Worm (Caenorhabditis elegans) whole organism, L4 larva: ENCODE results near the gene wdr-60.
A peak's percentile ranks its signal among the peaks of the same experiment; 100 is the strongest.

Experiments
- F26F4.8 ChIP-seq: fragments of 200-800 bp; sonication (Bioruptor generic); conservative IDR thresholded peaks from 2 replicates; pipeline ENCODE4 v1.3.6; 2022; ENCODE audit warnings: missing genetic modification characterization, missing compliant biosample characterization
- R02D3.7 ChIP-seq: fragments of 150-350 bp; sonication (generic microtip); optimal IDR thresholded peaks from 3 replicates; lab custom pipeline; 2014; ENCODE audit warnings: missing biosample characterization, missing genetic modification characterization
- Y5F2A.4 ChIP-seq: fragments of 200-800 bp; sonication (Bioruptor generic); optimal IDR thresholded peaks from 2 replicates; lab custom pipeline; 2018; ENCODE audit warnings: mild to moderate bottlenecking, missing genetic modification characterization, missing compliant biosample characterization
- Y75B8A.6 ChIP-seq: fragments of 200-800 bp; sonication (Bioruptor generic); IDR thresholded peaks from 2 replicates; pipeline ENCODE4 v1.3.6; 2022; ENCODE audit warnings: missing genetic modification reagents, missing genetic modification characterization, missing compliant biosample characterization
- ZK546.5 ChIP-seq, 2 experiments: sonication (generic microtip); optimal IDR thresholded peaks; 2 replicates each; lab custom pipeline; 2017; ENCODE audit warnings: missing biosample characterization in 2 of 2, missing genetic modification characterization in 2 of 2
- aly-2 ChIP-seq: sonication (generic microtip); optimal IDR thresholded peaks from 2 replicates; lab custom pipeline; 2018; ENCODE audit warnings: missing biosample characterization, missing genetic modification characterization
- ceh-20 ChIP-seq: fragments of 200-800 bp; sonication (Bioruptor generic); IDR thresholded peaks from 2 replicates; pipeline ENCODE4 v1.3.6; 2022; ENCODE audit warnings: missing genetic modification reagents, missing genetic modification characterization, missing compliant biosample characterization
- ceh-28 ChIP-seq: fragments of 150-350 bp; optimal IDR thresholded peaks from 2 replicates; lab custom pipeline; 2014; ENCODE audit warnings: missing biosample characterization, missing genetic modification reagents, missing genetic modification characterization
- ceh-32 ChIP-seq: sonication (generic microtip); optimal IDR thresholded peaks from 2 replicates; lab custom pipeline; 2016; ENCODE audit warnings: mild to moderate bottlenecking, missing genetic modification characterization, missing compliant biosample characterization; ENCODE audit not compliant: poor library complexity
- ceh-44 ChIP-seq: fragments of 200-800 bp; sonication (Bioruptor generic); IDR thresholded peaks from 2 replicates; pipeline ENCODE4 v1.3.6; 2022; ENCODE audit warnings: missing genetic modification reagents, missing genetic modification characterization, missing compliant biosample characterization
- ceh-62 ChIP-seq: sonication (generic microtip); optimal IDR thresholded peaks from 2 replicates; lab custom pipeline; 2017; ENCODE audit warnings: missing biosample characterization, missing genetic modification characterization
- ceh-82 ChIP-seq: sonication (generic microtip); optimal IDR thresholded peaks from 2 replicates; lab custom pipeline; 2017; ENCODE audit warnings: missing biosample characterization, missing genetic modification characterization
- ctbp-1 ChIP-seq: fragments of 200-800 bp; sonication (Bioruptor generic); IDR thresholded peaks from 2 replicates; pipeline ENCODE4 v1.3.6; 2022; ENCODE audit warnings: missing genetic modification reagents, missing genetic modification characterization, missing compliant biosample characterization
- daf-16 ChIP-seq, 3 experiments: sonication (generic microtip); optimal IDR thresholded peaks; 2 replicates each; lab custom pipeline; 2016 to 2017; ENCODE audit warnings: missing genetic modification characterization in 3 of 3, missing genetic modification reagents in 3 of 3, mild to moderate bottlenecking in 2 of 3, missing compliant biosample characterization in 2 of 3, missing biosample characterization in 1 of 3, moderate library complexity in 1 of 3
- daf-19 ChIP-seq: fragments of 200-800 bp; sonication (Bioruptor generic); conservative IDR thresholded peaks from 2 replicates; pipeline ENCODE4 v1.3.6; 2022; ENCODE audit warnings: missing genetic modification characterization, missing compliant biosample characterization
- daf-8 ChIP-seq: fragments of 200-800 bp; sonication (Bioruptor generic); IDR thresholded peaks from 2 replicates; pipeline ENCODE4 v1.3.6; 2022; ENCODE audit warnings: missing genetic modification characterization, missing compliant biosample characterization
- dpl-1 ChIP-seq: fragments of 150-350 bp; optimal IDR thresholded peaks from 2 replicates; lab custom pipeline; 2014; ENCODE audit warnings: missing biosample characterization, missing genetic modification reagents, missing genetic modification characterization
- dve-1 ChIP-seq: sonication (generic microtip); optimal IDR thresholded peaks from 2 replicates; lab custom pipeline; 2017; ENCODE audit warnings: antibody characterized with exemption, mild to moderate bottlenecking, missing genetic modification characterization, missing compliant biosample characterization; ENCODE audit not compliant: insufficient read depth
- egl-27 ChIP-seq: sonication (generic microtip); optimal IDR thresholded peaks from 3 replicates; lab custom pipeline; 2017; ENCODE audit warnings: missing biosample characterization, missing genetic modification reagents, missing genetic modification characterization
- fkh-10 ChIP-seq: fragments of 150-350 bp; optimal IDR thresholded peaks from 2 replicates; lab custom pipeline; 2014; ENCODE audit warnings: missing biosample characterization, missing genetic modification reagents, missing genetic modification characterization
- gei-8 ChIP-seq: fragments of 200-800 bp; sonication (Bioruptor generic); optimal IDR thresholded peaks from 2 replicates; lab custom pipeline; 2018; ENCODE audit warnings: mild to moderate bottlenecking, missing genetic modification characterization, missing compliant biosample characterization
- hif-1 ChIP-seq, 2 experiments: sonication (generic microtip); optimal IDR thresholded peaks; 2 replicates each; lab custom pipeline; 2016 to 2017; ENCODE audit warnings: missing compliant biosample characterization in 2 of 2, missing genetic modification characterization in 2 of 2, missing genetic modification reagents in 2 of 2, missing genotype in 2 of 2, mild to moderate bottlenecking in 1 of 2
- hlh-11 ChIP-seq: fragments of 200-800 bp; sonication (Bioruptor generic); optimal IDR thresholded peaks from 2 replicates; lab custom pipeline; 2018; ENCODE audit warnings: mild to moderate bottlenecking, missing genetic modification characterization, missing compliant biosample characterization
- hlh-30 ChIP-seq: sonication (generic microtip); optimal IDR thresholded peaks from 2 replicates; lab custom pipeline; 2017; ENCODE audit warnings: antibody characterized with exemption, mild to moderate bottlenecking, missing genetic modification characterization, missing compliant biosample characterization; ENCODE audit not compliant: insufficient read depth
- jun-1 ChIP-seq: fragments of 150-350 bp; optimal IDR thresholded peaks from 2 replicates; lab custom pipeline; 2014; ENCODE audit warnings: missing biosample characterization, missing genetic modification reagents, missing genetic modification characterization
- lin-13 ChIP-seq: fragments of 150-350 bp; optimal IDR thresholded peaks from 2 replicates; lab custom pipeline; 2014; ENCODE audit warnings: missing biosample characterization, missing genetic modification reagents, missing genetic modification characterization
- lin-38 ChIP-seq: fragments of 200-800 bp; sonication (Bioruptor generic); IDR thresholded peaks from 2 replicates; pipeline ENCODE4 v1.3.6; 2022; ENCODE audit warnings: missing genetic modification reagents, missing genetic modification characterization, missing compliant biosample characterization
- madf-5 ChIP-seq, 2 experiments: fragments of 200-800 bp; sonication (Bioruptor generic); IDR thresholded peaks; 2 replicates each; pipeline ENCODE4 v1.3.6; 2022; ENCODE audit warnings: missing compliant biosample characterization in 2 of 2, missing genetic modification characterization in 2 of 2
- mdl-1 ChIP-seq, 2 experiments: fragments of 150-350 bp in 1 of 2; sonication (generic microtip) in 1 of 2; optimal IDR thresholded peaks; 2 replicates each; lab custom pipeline; 2014 to 2017; ENCODE audit warnings: missing biosample characterization in 2 of 2, missing genetic modification characterization in 2 of 2
- mdt-29 ChIP-seq: fragments of 200-800 bp; sonication (Bioruptor generic); IDR thresholded peaks from 2 replicates; pipeline ENCODE4 v1.3.6; 2022; ENCODE audit warnings: missing genetic modification reagents, missing genetic modification characterization, missing compliant biosample characterization
- mxl-2 ChIP-seq: fragments of 200-800 bp; sonication (Bioruptor generic); conservative IDR thresholded peaks from 2 replicates; pipeline ENCODE4 v1.3.6; 2022; ENCODE audit warnings: missing genetic modification reagents, missing genetic modification characterization, missing compliant biosample characterization
- mxl-3 ChIP-seq: fragments of 200-800 bp; sonication (Bioruptor generic); optimal IDR thresholded peaks from 2 replicates; lab custom pipeline; 2018; ENCODE audit warnings: mild to moderate bottlenecking, missing genetic modification characterization, missing compliant biosample characterization
- nhr-10 ChIP-seq: fragments of 150-350 bp; optimal IDR thresholded peaks from 2 replicates; lab custom pipeline; 2014; ENCODE audit warnings: missing biosample characterization, missing genetic modification characterization
- nhr-11 ChIP-seq: fragments of 150-350 bp; optimal IDR thresholded peaks from 2 replicates; lab custom pipeline; 2014; ENCODE audit warnings: missing biosample characterization, missing genetic modification characterization
- nhr-25 ChIP-seq: sonication (generic microtip); optimal IDR thresholded peaks from 2 replicates; lab custom pipeline; 2017; ENCODE audit warnings: missing genetic modification characterization, mild to moderate bottlenecking, missing compliant biosample characterization, antibody characterized with exemption, moderate library complexity, borderline replicate concordance; ENCODE audit not compliant: insufficient read depth
- nhr-41 ChIP-seq: fragments of 200-800 bp; sonication (Bioruptor generic); IDR thresholded peaks from 2 replicates; pipeline ENCODE4 v1.3.6; 2022; ENCODE audit warnings: missing genetic modification reagents, missing genetic modification characterization, missing compliant biosample characterization
- nhr-48 ChIP-seq: sonication (generic microtip); optimal IDR thresholded peaks from 2 replicates; lab custom pipeline; 2016; ENCODE audit warnings: mild to moderate bottlenecking, missing genetic modification characterization, missing compliant biosample characterization
- nhr-6 ChIP-seq: fragments of 150-350 bp; optimal IDR thresholded peaks from 2 replicates; lab custom pipeline; 2014; ENCODE audit warnings: missing biosample characterization, missing genetic modification characterization
- sdz-12 ChIP-seq: fragments of 200-800 bp; sonication (Bioruptor generic); optimal IDR thresholded peaks from 2 replicates; lab custom pipeline; 2018; ENCODE audit warnings: mild to moderate bottlenecking, missing genetic modification characterization, missing compliant biosample characterization
- set-16 ChIP-seq: fragments of 200-800 bp; sonication (Bioruptor generic); IDR thresholded peaks from 2 replicates; pipeline ENCODE4 v1.3.6; 2022; ENCODE audit warnings: missing genetic modification reagents, missing genetic modification characterization, missing compliant biosample characterization
- tra-1 ChIP-seq: fragments of 200-800 bp; sonication (Bioruptor generic); IDR thresholded peaks from 2 replicates; pipeline ENCODE4 v1.3.6; 2022; ENCODE audit warnings: missing genetic modification reagents, missing genetic modification characterization, missing compliant biosample characterization
- unc-130 ChIP-seq: sonication (generic microtip); optimal IDR thresholded peaks from 2 replicates; lab custom pipeline; 2016; ENCODE audit warnings: missing genetic modification reagents, missing genetic modification characterization, missing compliant biosample characterization
- unc-39 ChIP-seq: sonication (generic microtip); optimal IDR thresholded peaks from 2 replicates; lab custom pipeline; 2017; ENCODE audit warnings: missing biosample characterization, missing genetic modification characterization
- vab-7 ChIP-seq: fragments of 200-800 bp; sonication (Bioruptor generic); IDR thresholded peaks from 2 replicates; pipeline ENCODE4 v1.3.6; 2022; ENCODE audit warnings: missing genetic modification reagents, missing genetic modification characterization, missing compliant biosample characterization
- zfp-2 ChIP-seq: sonication (generic microtip); optimal IDR thresholded peaks from 2 replicates; lab custom pipeline; 2016; ENCODE audit warnings: mild to moderate bottlenecking, missing genetic modification characterization, missing compliant biosample characterization

wdr-60 gene

DNA sequence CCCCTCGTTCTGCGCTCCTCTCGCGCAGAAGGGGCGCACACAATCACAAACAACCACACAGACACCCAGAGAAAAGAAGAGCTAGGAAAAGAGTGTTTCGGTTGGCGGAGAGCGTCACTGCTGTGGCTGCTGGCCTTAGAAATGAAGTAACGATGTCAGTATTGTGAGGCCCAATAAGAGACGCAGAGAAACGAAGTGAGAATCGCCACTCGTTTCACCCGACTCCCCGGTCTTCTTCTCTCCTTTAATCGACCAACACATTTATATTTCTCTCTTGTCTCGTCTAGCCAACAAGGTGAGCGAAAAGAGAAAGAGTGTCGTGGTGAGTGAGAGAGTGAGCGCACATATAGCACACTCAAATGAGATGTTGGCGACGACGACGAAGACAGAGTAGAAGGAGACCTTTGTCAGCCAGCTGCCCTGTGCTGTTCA, 26.9 kb downstream of the wdr-60 start (continued):
- peak; percentile 65 for TF ChIP-seq ceh-28
- TF ChIP-seq nhr-25 (tag; lab: Kevin White, UChicago) = peak; percentile 62
- no peak for TF ChIP-seq ceh-82 (tag; lab: Kevin White, UChicago)
- peak; percentile 85 for TF ChIP-seq ctbp-1
- TF ChIP-seq mdt-29 = no peak
- no peak for TF ChIP-seq daf-8 (GFP tag; lab: Robert Waterston, UW)
- no peak for TF ChIP-seq jun-1 (tag; lab: Kevin White, UChicago)

DNA sequence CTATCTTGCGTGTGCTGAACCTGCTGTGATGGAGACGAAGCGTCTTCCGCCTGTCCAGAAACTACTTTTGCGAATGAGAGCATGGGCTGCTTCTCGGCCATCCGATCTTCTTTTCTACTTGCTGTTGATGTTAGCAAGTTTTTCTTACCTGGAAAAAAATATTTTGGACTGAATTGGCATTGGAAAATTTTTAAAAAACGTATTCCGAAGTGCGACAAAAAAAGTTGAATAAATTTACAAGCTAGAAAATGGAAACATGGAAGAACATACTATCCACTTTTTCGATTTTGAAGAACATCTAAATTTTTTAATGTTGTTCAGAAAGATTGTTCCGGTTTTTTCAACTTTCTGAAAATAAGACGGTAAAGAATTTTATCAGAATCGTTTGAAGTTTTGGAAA, 30.5 kb downstream of the wdr-60 start, which contains the start of gene larp-1:
larp-1 (minus strand) TSS at position 101 of the 400 bp plus-strand sequence.
- no peak for TF ChIP-seq Y75B8A.6 (GFP tag; lab: Robert Waterston, UW)
- no peak for TF ChIP-seq ceh-28
- TF ChIP-seq lin-38 (GFP tag; lab: Robert Waterston, UW) = no peak
- TF ChIP-seq nhr-41 = no peak
- TF ChIP-seq dpl-1 = no peak

ce11 chrIII:5018116-5018689, 31.2 kb downstream of the wdr-60 start, which contains the start of gene wip-1:
TSS of gene wip-1 (plus strand) at chrIII:5018639.
- TF ChIP-seq ZK546.5 (tag; optimal IDR thresholded peaks at IDR 0.05; lab: Kevin White, UChicago) (peak in 1 of 2 experiments; percentile 53), lin-13 (GFP tag; lab: Kevin White, UChicago) (peak; percentile 97), aly-2 (no peak), gei-8 (GFP tag; lab: Kevin White, UChicago) (peak; percentile 11), vab-7 (GFP tag; lab: Robert Waterston, UW) (peak; percentile 88), ceh-28 (peak; percentile 38), ceh-32 (tag; lab: Kevin White, UChicago) (peak; percentile 69), Y5F2A.4 (GFP tag; lab: Kevin White, UChicago) (peak; percentile 77), ceh-62 (tag; lab: Kevin White, UChicago) (no peak), nhr-48 (tag; lab: Kevin White, UChicago) (peak; percentile 91), unc-130 (GFP tag; lab: Kevin White, UChicago) (peak; percentile 97), ceh-44 (GFP tag; lab: Robert Waterston, UW) (peak; percentile 46; the same call in 1 of the 2 replicates), F26F4.8 (no peak), daf-16 (GFP tag; optimal IDR thresholded peaks at IDR 0.05; lab: Kevin White, UChicago) (peak; percentile 95 to 97), daf-16 (tag; optimal IDR thresholded peaks at IDR 0.05; lab: Kevin White, UChicago) (peak; percentile 97), mdl-1 (tag; optimal IDR thresholded peaks at IDR 0.05; lab: Kevin White, UChicago) (peak; percentile 20 to 82), hif-1 (tag; optimal IDR thresholded peaks at IDR 0.05; lab: Kevin White, UChicago) (peak; percentile 73 to 89), fkh-10 (GFP tag; lab: Kevin White, UChicago) (peak; percentile 85), nhr-11 (tag; lab: Kevin White, UChicago) (peak; percentile 98), mxl-3 (GFP tag; lab: Kevin White, UChicago) (peak; percentile 97), unc-39 (tag; lab: Kevin White, UChicago) (peak; percentile 19), daf-19 (peak; percentile 95), ceh-82 (tag; lab: Kevin White, UChicago) (no peak), nhr-10 (tag; lab: Kevin White, UChicago) (peak; percentile 44), mxl-2 (peak; percentile 62), madf-5 (GFP tag; IDR thresholded peaks at IDR 0.05; lab: Robert Waterston, UW) (peak in 1 of 2 experiments; percentile 90; a peak in 1 of 4 replicates), nhr-6 (peak; percentile 95), set-16 (GFP tag; lab: Robert Waterston, UW) (peak; percentile 60), hlh-30 (tag; lab: Kevin White, UChicago) (peak; percentile 94), dve-1 (peak; percentile 100), hlh-11 (tag; lab: Kevin White, UChicago) (peak; percentile 98), tra-1 (peak; percentile 93), zfp-2 (tag; lab: Kevin White, UChicago) (peak; percentile 85), nhr-41 (peak; percentile 79; the same call in 1 of the 2 replicates), Y75B8A.6 (GFP tag; lab: Robert Waterston, UW) (no peak), ceh-20 (peak; percentile 95), egl-27 (tag; lab: Kevin White, UChicago) (no peak), sdz-12 (GFP tag; lab: Kevin White, UChicago) (peak; percentile 33), R02D3.7 (tag; lab: Kevin White, UChicago) (peak; percentile 2)
